Worm (Caenorhabditis elegans) whole organism, late embryonic: ENCODE data around the gene C33F10.11.

Experiments used
- K02D7.2 ChIP-seq: sonication (generic microtip); optimal IDR thresholded peaks from 2 replicates; lab custom pipeline; 2017; ENCODE audit warnings: mild to moderate bottlenecking, missing genetic modification characterization, missing compliant biosample characterization
- ama-1 ChIP-seq: fragments of 150-350 bp; optimal IDR thresholded peaks from 2 replicates; lab custom pipeline; 2014
- ceh-9 ChIP-seq: sonication (generic microtip); optimal IDR thresholded peaks from 2 replicates; lab custom pipeline; 2016; ENCODE audit warnings: mild to moderate bottlenecking, missing genetic modification characterization, inconsistent platforms, missing compliant biosample characterization
- unc-3 ChIP-seq, 2 experiments: fragments of 200-800 bp in 1 of 2; sonication (Bioruptor generic) in 1 of 2; sonication (generic microtip) in 1 of 2; conservative IDR thresholded peaks in 1 of 2; optimal IDR thresholded peaks in 1 of 2; 2 replicates each; pipeline versions ENCODE4 v1.3.6 to Lab custom; 2016 to 2022; ENCODE audit warnings: missing compliant biosample characterization in 2 of 2, missing genetic modification characterization in 2 of 2, missing genetic modification reagents in 1 of 2

DNA sequence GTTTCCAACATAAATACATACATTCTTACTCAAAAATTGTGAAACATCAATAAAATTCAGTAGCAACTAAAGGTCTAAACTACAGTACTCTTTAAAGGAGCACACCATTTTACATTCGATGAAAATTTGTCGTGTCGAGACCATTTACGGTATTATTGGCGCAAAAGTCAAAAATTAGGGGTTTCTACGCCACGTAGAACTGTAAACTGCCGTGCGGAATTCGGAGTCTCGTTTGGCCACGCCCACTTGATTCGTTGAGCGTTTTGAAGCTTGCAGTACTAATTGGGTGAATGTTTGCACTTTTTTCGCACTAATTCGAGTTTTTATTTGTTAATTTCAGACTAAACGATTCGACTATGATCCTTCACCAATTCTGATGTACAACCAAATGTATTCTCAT lies 44.0 kb downstream of the C33F10.11 start:
- TF ChIP-seq unc-3 (GFP tag; conservative IDR thresholded peaks at IDR 0.05; lab: Robert Waterston, UW): no peak
- no peak for TF ChIP-seq unc-3 (tag; optimal IDR thresholded peaks at IDR 0.05; lab: Kevin White, UChicago)
- no peak for TF ChIP-seq ceh-9 (tag; lab: Kevin White, UChicago)
- TF ChIP-seq K02D7.2 (tag; lab: Kevin White, UChicago): no peak
- no peak for TF ChIP-seq ama-1 (lab: Kevin White, UChicago)
